Worm (Caenorhabditis elegans): ENCODE measurements around the gene F36H5.4.

Gene F36H5.4

DNA sequence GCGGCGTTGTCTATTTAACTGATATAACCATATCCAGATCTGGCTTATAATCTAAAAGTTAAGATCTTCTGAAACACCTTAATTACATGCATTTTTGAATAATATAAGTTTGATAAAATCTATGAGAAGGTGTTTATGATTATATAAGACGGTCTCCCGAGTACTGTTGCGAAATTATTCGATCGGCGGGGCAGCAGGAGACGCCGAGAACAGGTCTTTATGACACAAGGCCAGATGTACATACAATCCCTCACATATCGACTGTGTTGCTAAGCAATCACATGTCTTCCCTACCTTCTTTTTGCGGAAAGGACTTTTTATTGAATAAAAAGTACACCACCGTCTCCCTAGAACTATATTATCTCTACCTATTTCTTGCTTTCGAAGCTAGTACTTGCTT lies 5.1 kb upstream of the F36H5.4 start, which contains the start of gene fbxb-53:
Gene fbxb-53, plus strand, starts transcription at position 301 of the 400 bp plus-strand sequence.
- no peak for TF ChIP-seq ama-1 (optimal IDR thresholded peaks at IDR 0.05)
- no peak for TF ChIP-seq nhr-28 (tag; optimal IDR thresholded peaks at IDR 0.05)

DNA sequence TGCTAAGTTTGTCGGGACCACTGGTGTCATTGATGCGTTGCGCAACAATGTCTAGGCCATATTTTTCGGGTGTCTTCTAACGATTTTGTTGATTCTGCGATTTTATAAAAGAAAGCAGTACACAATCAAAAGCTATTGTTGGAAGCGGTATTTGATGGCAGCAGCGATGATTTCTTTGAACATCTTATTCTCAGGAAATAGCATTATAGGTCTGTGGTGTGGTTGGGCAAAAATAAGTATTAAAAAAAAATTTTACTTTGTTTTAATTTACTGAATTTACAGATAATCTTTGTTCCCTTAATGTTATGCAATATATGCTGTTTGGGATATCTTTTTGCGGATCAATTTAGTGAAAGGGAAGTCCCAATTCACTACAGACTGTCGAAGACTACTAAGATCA lies 4.6 kb upstream of the F36H5.4 start, which contains the start of gene F36H5.10:
Gene F36H5.10, plus strand, starts transcription at position 301 of the 400 bp plus-strand sequence.
- TF ChIP-seq lin-15B (tag; optimal IDR thresholded peaks at IDR 0.05) = no peak
- no peak for TF ChIP-seq ceh-82 (tag; optimal IDR thresholded peaks at IDR 0.05)
- no peak for TF ChIP-seq nfya-1 (tag; optimal IDR thresholded peaks at IDR 0.05; ENCODE audit: insufficient read depth)
- TF ChIP-seq mdl-1 (tag; optimal IDR thresholded peaks at IDR 0.05) = no peak
- no peak for TF ChIP-seq nhr-28 (tag; optimal IDR thresholded peaks at IDR 0.05)
- TF ChIP-seq ama-1 (optimal IDR thresholded peaks at IDR 0.05) = no peak
- TF ChIP-seq eor-1 (tag; optimal IDR thresholded peaks at IDR 0.05) = no peak
- no peak for TF ChIP-seq nhr-237 (tag; optimal IDR thresholded peaks at IDR 0.05)
- TF ChIP-seq egl-27 (tag; optimal IDR thresholded peaks at IDR 0.05) = no peak
- TF ChIP-seq elt-2 (tag; optimal IDR thresholded peaks at IDR 0.05) = no peak
- no peak for TF ChIP-seq elt-1 (tag; optimal IDR thresholded peaks at IDR 0.05)
- no peak for TF ChIP-seq skn-1 (tag; optimal IDR thresholded peaks at IDR 0.05)
- no peak for TF ChIP-seq nhr-43 (tag; optimal IDR thresholded peaks at IDR 0.05; ENCODE audit: poor library complexity, severe bottlenecking)
- TF ChIP-seq ceh-16 (tag; optimal IDR thresholded peaks at IDR 0.05) = no peak

DNA sequence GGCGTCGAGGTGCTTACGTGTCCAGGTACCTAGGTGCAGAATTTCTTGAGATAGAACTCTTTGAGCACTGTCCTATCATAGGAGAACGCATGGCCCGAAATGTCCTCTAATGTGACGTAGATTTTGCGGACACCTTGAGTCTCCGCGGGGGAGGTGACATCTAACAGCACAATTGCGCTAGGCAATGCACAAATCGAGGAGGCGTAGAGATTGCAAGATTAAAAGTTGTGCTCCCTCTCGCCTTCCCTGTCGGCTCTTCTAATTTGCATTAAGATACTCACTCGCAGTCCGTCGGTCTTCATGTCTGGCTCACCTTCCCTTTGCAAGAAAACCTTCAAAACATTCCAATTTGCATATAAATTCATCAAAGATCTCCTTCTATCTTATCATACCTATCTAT lies 2.1 kb upstream of the F36H5.4 start, which contains the start of gene F36H5.18:
Gene F36H5.18, plus strand, starts transcription at position 301 of the 400 bp plus-strand sequence.
- TF ChIP-seq ztf-11 (tag; optimal IDR thresholded peaks at IDR 0.05) (no peak), daf-12 (tag; optimal IDR thresholded peaks at IDR 0.05) (no peak), lin-39 (tag; optimal IDR thresholded peaks at IDR 0.05) (no peak), nhr-76 (tag; optimal IDR thresholded peaks at IDR 0.05) (no peak), pqm-1 (tag; optimal IDR thresholded peaks at IDR 0.05) (no peak), sea-2 (GFP tag; optimal IDR thresholded peaks at IDR 0.05) (no peak), egl-27 (tag; optimal IDR thresholded peaks at IDR 0.05) (no peak), snpc-4 (tag; optimal IDR thresholded peaks at IDR 0.05) (no peak), nhr-12 (tag; optimal IDR thresholded peaks at IDR 0.05) (no peak), fkh-2 (tag; optimal IDR thresholded peaks at IDR 0.05) (no peak), nfya-1 (tag; optimal IDR thresholded peaks at IDR 0.05; ENCODE audit: insufficient read depth) (no peak), lsy-12 (tag; optimal IDR thresholded peaks at IDR 0.05) (no peak), lin-15B (tag; optimal IDR thresholded peaks at IDR 0.05) (no peak), skn-1 (tag; optimal IDR thresholded peaks at IDR 0.05) (no peak), mml-1 (tag; optimal IDR thresholded peaks at IDR 0.05) (no peak), ZK546.5 (tag; optimal IDR thresholded peaks at IDR 0.05) (no peak), tbx-2 (tag; optimal IDR thresholded peaks at IDR 0.05) (no peak), eor-1 (tag; optimal IDR thresholded peaks at IDR 0.05) (no peak), ceh-16 (tag; optimal IDR thresholded peaks at IDR 0.05) (no peak), nhr-67 (tag; optimal IDR thresholded peaks at IDR 0.05) (no peak)

DNA sequence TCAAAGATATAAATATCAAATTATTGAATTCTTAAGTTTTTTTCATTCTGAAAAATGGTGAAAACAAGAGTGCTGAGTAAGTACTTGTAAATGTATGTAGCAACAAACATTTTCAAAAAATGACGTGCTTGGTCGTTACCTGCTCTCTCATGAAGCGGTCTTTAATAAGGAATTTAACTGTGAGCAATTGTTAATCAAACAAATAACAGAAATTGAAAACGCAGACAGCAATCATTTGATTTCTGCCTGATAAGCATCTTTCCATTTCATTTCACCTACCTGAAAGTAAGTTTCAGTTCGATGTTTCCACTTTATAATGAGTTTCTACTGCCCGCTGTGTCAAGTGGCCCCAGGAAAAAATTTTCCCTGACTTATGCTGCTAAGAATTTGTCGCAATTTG lies 1.4 kb downstream of the F36H5.4 start, which contains the start of gene math-28:
Gene math-28, plus strand, starts transcription at position 301 of the 400 bp plus-strand sequence.
- TF ChIP-seq aly-2 (tag; optimal IDR thresholded peaks at IDR 0.05) (no peak), sea-2 (GFP tag; optimal IDR thresholded peaks at IDR 0.05) (no peak), eor-1 (tag; optimal IDR thresholded peaks at IDR 0.05) (no peak), jun-1 (tag; optimal IDR thresholded peaks at IDR 0.05) (no peak), pqm-1 (tag; optimal IDR thresholded peaks at IDR 0.05) (no peak), nhr-23 (tag; optimal IDR thresholded peaks at IDR 0.05) (no peak), elt-2 (tag; optimal IDR thresholded peaks at IDR 0.05) (no peak), nhr-11 (tag; optimal IDR thresholded peaks at IDR 0.05) (no peak), ceh-28 (tag; optimal IDR thresholded peaks at IDR 0.05) (no peak), nfya-1 (tag; optimal IDR thresholded peaks at IDR 0.05; ENCODE audit: insufficient read depth) (no peak), tbx-2 (tag; optimal IDR thresholded peaks at IDR 0.05) (no peak), nhr-25 (tag; optimal IDR thresholded peaks at IDR 0.05) (no peak), ceh-9 (tag; optimal IDR thresholded peaks at IDR 0.05) (no peak), skn-1 (tag; optimal IDR thresholded peaks at IDR 0.05) (no peak), nhr-76 (tag; optimal IDR thresholded peaks at IDR 0.05) (no peak), mdl-1 (tag; optimal IDR thresholded peaks at IDR 0.05) (no peak), R02D3.7 (tag; optimal IDR thresholded peaks at IDR 0.05) (no peak)
